Fruit fly (Drosophila melanogaster): ENCODE measurements around the gene CG3698.

The CG3698 gene

dm6 chr3L:20798325-20798846 is at the start of gene CG3698, which contains the start of gene tzn (continued):
- TF ChIP-seq CG30403 (GFP tag; optimal IDR thresholded peaks at IDR 0.05): peak; percentile 85
- peak; percentile 75 for TF ChIP-seq Ravus (GFP tag; IDR thresholded peaks at IDR 0.05)
- no peak for TF ChIP-seq Deaf1 (tag; optimal IDR thresholded peaks at IDR 0.05)
- TF ChIP-seq Gsc (GFP tag; IDR thresholded peaks at IDR 0.05): no peak
- TF ChIP-seq CG4360 (GFP tag; IDR thresholded peaks at IDR 0.05): peak; percentile 46; the same call in 1 of the 2 replicates
- TF ChIP-seq Ptx1 (GFP tag; IDR thresholded peaks at IDR 0.05): peak; percentile 91
- peak; percentile 57 for TF ChIP-seq Dp (GFP tag; optimal IDR thresholded peaks at IDR 0.05)
- TF ChIP-seq emc (GFP tag; optimal IDR thresholded peaks at IDR 0.05): peak; percentile 82
- peak; percentile 93 for TF ChIP-seq dati (GFP tag; IDR thresholded peaks at IDR 0.05)
- TF ChIP-seq CG7928 (GFP tag; optimal IDR thresholded peaks at IDR 0.05): peak; percentile 76
- TF ChIP-seq ERR (GFP tag; optimal IDR thresholded peaks at IDR 0.05): peak; percentile 46
- peak; percentile 89 for TF ChIP-seq CG13123 (GFP tag; optimal IDR thresholded peaks at IDR 0.05)
- peak; percentile 72 for TF ChIP-seq Hand (GFP tag; optimal IDR thresholded peaks at IDR 0.05)
- peak; percentile 100 for TF ChIP-seq Ets65A (GFP tag)
- TF ChIP-seq kay (GFP tag; optimal IDR thresholded peaks at IDR 0.05): peak; percentile 56
- peak; percentile 83 for TF ChIP-seq zfh2 (GFP tag; optimal IDR thresholded peaks at IDR 0.05)
- TF ChIP-seq Lpt (GFP tag; optimal IDR thresholded peaks at IDR 0.05): no peak
- no peak for TF ChIP-seq sqz (GFP tag; optimal IDR thresholded peaks at IDR 0.05)
- peak; percentile 88 for TF ChIP-seq CG10959 (GFP tag; IDR thresholded peaks at IDR 0.05)
- peak; percentile 94 for TF ChIP-seq trh (GFP tag; optimal IDR thresholded peaks at IDR 0.05)
- peak; percentile 100 for TF ChIP-seq Ets97D (GFP tag; optimal IDR thresholded peaks at IDR 0.05)
- TF ChIP-seq ATbp (GFP tag; optimal IDR thresholded peaks at IDR 0.05): peak; percentile 94
- TF ChIP-seq CG11456 (GFP tag; IDR thresholded peaks at IDR 0.05): peak; percentile 98
- 0 out of 3 replicates have a peak, but pooled peaks have one; percentile 29 for TF ChIP-seq CG14860 (GFP tag; IDR thresholded peaks at IDR 0.05; ENCODE audit: partially characterized antibody)
- TF ChIP-seq CG17359 (tag; optimal IDR thresholded peaks at IDR 0.05): peak; percentile 93
- peak; percentile 62; the same call in 1 of the 2 replicates for TF ChIP-seq Doc2 (GFP tag; IDR thresholded peaks at IDR 0.05)
- peak; percentile 73 for TF ChIP-seq Adf1 (GFP tag; IDR thresholded peaks at IDR 0.05)
- no peak for TF ChIP-seq CG2678 (tag; optimal IDR thresholded peaks at IDR 0.05)
- peak; percentile 71 for TF ChIP-seq btn (GFP tag; optimal IDR thresholded peaks at IDR 0.05)
- no peak for TF ChIP-seq scrt (GFP tag; optimal IDR thresholded peaks at IDR 0.05)
- no peak for TF ChIP-seq CG8478 (optimal IDR thresholded peaks at IDR 0.05)
- TF ChIP-seq CG12744 (GFP tag; optimal IDR thresholded peaks at IDR 0.05): peak; percentile 70
- TF ChIP-seq CG17612 (GFP tag; IDR thresholded peaks at IDR 0.05): peak; percentile 78; the same call in 1 of the 2 replicates
- peak; percentile 94 for TF ChIP-seq Asciz (GFP tag; optimal IDR thresholded peaks at IDR 0.05)
- peak; percentile 84 for TF ChIP-seq repo (GFP tag; optimal IDR thresholded peaks at IDR 0.05)
- TF ChIP-seq cas (GFP tag; IDR thresholded peaks at IDR 0.05): peak; percentile 71
- TF ChIP-seq CG2202 (tag; optimal IDR thresholded peaks at IDR 0.05): peak; percentile 89
- peak; percentile 84 for TF ChIP-seq NC2β (GFP tag; optimal IDR thresholded peaks at IDR 0.05)
- TF ChIP-seq Opbp (GFP tag; IDR thresholded peaks at IDR 0.05; ENCODE audit: partially characterized antibody): 0 out of 3 replicates have a peak, but pooled peaks have one; percentile 9
- peak; percentile 54 for TF ChIP-seq tx (GFP tag; optimal IDR thresholded peaks at IDR 0.05)
- peak; percentile 82 for TF ChIP-seq eyg (GFP tag; optimal IDR thresholded peaks at IDR 0.05)
- peak; percentile 82 for TF ChIP-seq sim (GFP tag; IDR thresholded peaks at IDR 0.05)
- peak; percentile 80 for TF ChIP-seq CG10321 (GFP tag; IDR thresholded peaks at IDR 0.05)
- TF ChIP-seq CkIIα-i1 (GFP tag; IDR thresholded peaks at IDR 0.05): peak; percentile 86
- TF ChIP-seq dm (GFP tag; optimal IDR thresholded peaks at IDR 0.05): peak; percentile 85
- peak; percentile 78 to 93 for TF ChIP-seq dpn (GFP tag; optimal IDR thresholded peaks at IDR 0.05)
- peak in 1 of 2 experiments; percentile 81 for TF ChIP-seq insv (GFP tag; optimal IDR thresholded peaks at IDR 0.05)
- TF ChIP-seq tio (GFP tag; optimal IDR thresholded peaks at IDR 0.05): peak; percentile 87
- peak; percentile 86 for TF ChIP-seq Max (GFP tag; optimal IDR thresholded peaks at IDR 0.05)
- peak; percentile 82 for TF ChIP-seq pfk (GFP tag; optimal IDR thresholded peaks at IDR 0.05)
- TF ChIP-seq CG5245 (GFP tag; optimal IDR thresholded peaks at IDR 0.05): peak; percentile 88
- peak; percentile 58 for TF ChIP-seq gcm2 (GFP tag; optimal IDR thresholded peaks at IDR 0.05)

Data from whole organism, embryonic.